Worm (Caenorhabditis elegans) whole organism, L4 larva: ENCODE results near the gene mdt-21.

Source experiments
- F10B5.3 ChIP-seq: sonication (generic microtip); optimal IDR thresholded peaks from 2 replicates; lab custom pipeline; 2016; ENCODE audit warnings: mild to moderate bottlenecking, missing genetic modification characterization, missing compliant biosample characterization
- F37D6.2 ChIP-seq: sonication (generic microtip); optimal IDR thresholded peaks from 2 replicates; lab custom pipeline; 2016; ENCODE audit warnings: mild to moderate bottlenecking, missing genetic modification characterization, missing compliant biosample characterization
- F44E2.7 ChIP-seq: fragments of 200-800 bp; sonication (Bioruptor generic); IDR thresholded peaks from 2 replicates; pipeline ENCODE4 v2.1.2; 2022; ENCODE audit warnings: missing genetic modification characterization, missing compliant biosample characterization
- Y105C5A.15 ChIP-seq: fragments of 200-800 bp; sonication (Bioruptor generic); IDR thresholded peaks from 2 replicates; pipeline ENCODE4 v1.3.6; 2022; ENCODE audit warnings: missing genetic modification characterization, missing compliant biosample characterization
- Y5F2A.4 ChIP-seq: fragments of 200-800 bp; sonication (Bioruptor generic); optimal IDR thresholded peaks from 2 replicates; lab custom pipeline; 2018; ENCODE audit warnings: mild to moderate bottlenecking, missing genetic modification characterization, missing compliant biosample characterization
- Y75B8A.6 ChIP-seq: fragments of 200-800 bp; sonication (Bioruptor generic); IDR thresholded peaks from 2 replicates; pipeline ENCODE4 v1.3.6; 2022; ENCODE audit warnings: missing genetic modification reagents, missing genetic modification characterization, missing compliant biosample characterization
- aly-2 ChIP-seq: sonication (generic microtip); optimal IDR thresholded peaks from 2 replicates; lab custom pipeline; 2018; ENCODE audit warnings: missing biosample characterization, missing genetic modification characterization
- ama-1 ChIP-seq: fragments of 150-350 bp; optimal IDR thresholded peaks from 2 replicates; lab custom pipeline; 2014; ENCODE audit warnings: inconsistent platforms, mixed read lengths
- ceh-82 ChIP-seq: sonication (generic microtip); optimal IDR thresholded peaks from 2 replicates; lab custom pipeline; 2017; ENCODE audit warnings: missing biosample characterization, missing genetic modification characterization
- ces-1 ChIP-seq: fragments of 150-350 bp; sonication (generic microtip); optimal IDR thresholded peaks from 4 replicates; lab custom pipeline; 2014; ENCODE audit warnings: missing biosample characterization, missing genetic modification reagents, missing genetic modification characterization
- daf-12 ChIP-seq: fragments of 150-350 bp; optimal IDR thresholded peaks from 2 replicates; lab custom pipeline; 2014; ENCODE audit warnings: missing biosample characterization, missing genetic modification reagents, missing genetic modification characterization
- daf-19 ChIP-seq: fragments of 200-800 bp; sonication (Bioruptor generic); conservative IDR thresholded peaks from 2 replicates; pipeline ENCODE4 v1.3.6; 2022; ENCODE audit warnings: missing genetic modification characterization, missing compliant biosample characterization
- daf-8 ChIP-seq: fragments of 200-800 bp; sonication (Bioruptor generic); IDR thresholded peaks from 2 replicates; pipeline ENCODE4 v1.3.6; 2022; ENCODE audit warnings: missing genetic modification characterization, missing compliant biosample characterization
- dmd-8 ChIP-seq: fragments of 200-800 bp; sonication (Bioruptor generic); IDR thresholded peaks from 2 replicates; pipeline ENCODE4 v1.3.6; 2022; ENCODE audit warnings: missing genetic modification characterization, missing compliant biosample characterization
- dmd-9 ChIP-seq: fragments of 200-800 bp; sonication (Bioruptor generic); IDR thresholded peaks from 2 replicates; pipeline ENCODE4 v1.3.6; 2022; ENCODE audit warnings: missing genetic modification reagents, missing genetic modification characterization, missing compliant biosample characterization
- dpl-1 ChIP-seq: fragments of 150-350 bp; optimal IDR thresholded peaks from 2 replicates; lab custom pipeline; 2014; ENCODE audit warnings: missing biosample characterization, missing genetic modification reagents, missing genetic modification characterization
- duxl-1 ChIP-seq: sonication (generic microtip); optimal IDR thresholded peaks from 2 replicates; lab custom pipeline; 2016; ENCODE audit warnings: mild to moderate bottlenecking, missing genetic modification characterization, moderate library complexity, missing compliant biosample characterization; ENCODE audit not compliant: poor library complexity
- dve-1 ChIP-seq: sonication (generic microtip); optimal IDR thresholded peaks from 2 replicates; lab custom pipeline; 2017; ENCODE audit warnings: antibody characterized with exemption, mild to moderate bottlenecking, missing genetic modification characterization, missing compliant biosample characterization; ENCODE audit not compliant: insufficient read depth
- fkh-10 ChIP-seq: fragments of 150-350 bp; optimal IDR thresholded peaks from 2 replicates; lab custom pipeline; 2014; ENCODE audit warnings: missing biosample characterization, missing genetic modification reagents, missing genetic modification characterization
- hlh-30 ChIP-seq: sonication (generic microtip); optimal IDR thresholded peaks from 2 replicates; lab custom pipeline; 2017; ENCODE audit warnings: antibody characterized with exemption, mild to moderate bottlenecking, missing genetic modification characterization, missing compliant biosample characterization; ENCODE audit not compliant: insufficient read depth
- lim-7 ChIP-seq: fragments of 200-800 bp; sonication (Bioruptor generic); IDR thresholded peaks from 2 replicates; pipeline ENCODE4 v1.3.6; 2022; ENCODE audit warnings: missing genetic modification characterization, missing compliant biosample characterization
- lin-1 ChIP-seq: fragments of 200-800 bp; sonication (Bioruptor generic); IDR thresholded peaks from 2 replicates; pipeline ENCODE4 v1.3.6; 2022; ENCODE audit warnings: missing genetic modification reagents, missing genetic modification characterization, missing compliant biosample characterization
- lin-38 ChIP-seq: fragments of 200-800 bp; sonication (Bioruptor generic); IDR thresholded peaks from 2 replicates; pipeline ENCODE4 v1.3.6; 2022; ENCODE audit warnings: missing genetic modification reagents, missing genetic modification characterization, missing compliant biosample characterization
- lir-3 ChIP-seq: sonication (generic microtip); optimal IDR thresholded peaks from 2 replicates; lab custom pipeline; 2016; ENCODE audit warnings: mild to moderate bottlenecking, missing genetic modification characterization, missing compliant biosample characterization
- lsy-2 ChIP-seq, 2 experiments: fragments of 150-350 bp in 1 of 2; sonication (generic microtip) in 1 of 2; optimal IDR thresholded peaks; 2 replicates each; lab custom pipeline; 2014 to 2017; ENCODE audit warnings: missing biosample characterization in 2 of 2, missing genetic modification characterization in 2 of 2
- madf-5 ChIP-seq, 2 experiments: fragments of 200-800 bp; sonication (Bioruptor generic); IDR thresholded peaks; 2 replicates each; pipeline ENCODE4 v1.3.6; 2022; ENCODE audit warnings: missing compliant biosample characterization in 2 of 2, missing genetic modification characterization in 2 of 2
- mdt-29 ChIP-seq: fragments of 200-800 bp; sonication (Bioruptor generic); IDR thresholded peaks from 2 replicates; pipeline ENCODE4 v1.3.6; 2022; ENCODE audit warnings: missing genetic modification reagents, missing genetic modification characterization, missing compliant biosample characterization
- mes-2 ChIP-seq: sonication (generic microtip); optimal IDR thresholded peaks from 2 replicates; lab custom pipeline; 2016; ENCODE audit warnings: missing genotype, mild to moderate bottlenecking, missing genetic modification characterization, missing compliant biosample characterization; ENCODE audit not compliant: poor library complexity, severe bottlenecking
- mxl-2 ChIP-seq: fragments of 200-800 bp; sonication (Bioruptor generic); conservative IDR thresholded peaks from 2 replicates; pipeline ENCODE4 v1.3.6; 2022; ENCODE audit warnings: missing genetic modification reagents, missing genetic modification characterization, missing compliant biosample characterization
- mxl-3 ChIP-seq: fragments of 200-800 bp; sonication (Bioruptor generic); optimal IDR thresholded peaks from 2 replicates; lab custom pipeline; 2018; ENCODE audit warnings: mild to moderate bottlenecking, missing genetic modification characterization, missing compliant biosample characterization
- nhr-10 ChIP-seq: fragments of 150-350 bp; optimal IDR thresholded peaks from 2 replicates; lab custom pipeline; 2014; ENCODE audit warnings: missing biosample characterization, missing genetic modification characterization
- nhr-102 ChIP-seq: sonication (generic microtip); optimal IDR thresholded peaks from 2 replicates; lab custom pipeline; 2016; ENCODE audit warnings: mild to moderate bottlenecking, missing genetic modification characterization, moderate library complexity, missing compliant biosample characterization
- nhr-11 ChIP-seq: fragments of 150-350 bp; optimal IDR thresholded peaks from 2 replicates; lab custom pipeline; 2014; ENCODE audit warnings: missing biosample characterization, missing genetic modification characterization
- nhr-25 ChIP-seq: sonication (generic microtip); optimal IDR thresholded peaks from 2 replicates; lab custom pipeline; 2017; ENCODE audit warnings: missing genetic modification characterization, mild to moderate bottlenecking, missing compliant biosample characterization, antibody characterized with exemption, moderate library complexity, borderline replicate concordance; ENCODE audit not compliant: insufficient read depth
- nhr-42 ChIP-seq: fragments of 200-800 bp; sonication (Bioruptor generic); IDR thresholded peaks from 2 replicates; pipeline ENCODE4 v1.3.6; 2022; ENCODE audit warnings: missing genetic modification characterization, missing compliant biosample characterization
- nhr-48 ChIP-seq: sonication (generic microtip); optimal IDR thresholded peaks from 2 replicates; lab custom pipeline; 2016; ENCODE audit warnings: mild to moderate bottlenecking, missing genetic modification characterization, missing compliant biosample characterization
- nhr-6 ChIP-seq: fragments of 150-350 bp; optimal IDR thresholded peaks from 2 replicates; lab custom pipeline; 2014; ENCODE audit warnings: missing biosample characterization, missing genetic modification characterization
- nhr-76 ChIP-seq: fragments of 150-350 bp; optimal IDR thresholded peaks from 2 replicates; lab custom pipeline; 2014; ENCODE audit warnings: missing biosample characterization, missing genetic modification characterization
- nhr-77 ChIP-seq: fragments of 150-350 bp; optimal IDR thresholded peaks from 2 replicates; lab custom pipeline; 2014; ENCODE audit warnings: missing biosample characterization, missing genetic modification characterization
- pha-4 ChIP-seq, 2 experiments: fragments of 150-350 bp in 1 of 2; fragments of 200-800 bp in 1 of 2; sonication (Bioruptor generic) in 1 of 2; IDR thresholded peaks in 1 of 2; optimal IDR thresholded peaks in 1 of 2; 2 replicates each; pipeline versions ENCODE4 v1.3.6 to Lab custom; 2014 to 2022; ENCODE audit warnings: missing genetic modification characterization in 2 of 2, missing genetic modification reagents in 2 of 2, missing biosample characterization in 1 of 2, missing compliant biosample characterization in 1 of 2
- saeg-2 ChIP-seq: fragments of 200-800 bp; sonication (Bioruptor generic); IDR thresholded peaks from 2 replicates; pipeline ENCODE4 v1.3.6; 2022; ENCODE audit warnings: missing genetic modification reagents, missing genetic modification characterization, missing compliant biosample characterization
- snpc-1.2 ChIP-seq: fragments of 200-800 bp; sonication (Bioruptor generic); IDR thresholded peaks from 2 replicates; pipeline ENCODE4 v1.3.6; 2022; ENCODE audit warnings: missing genetic modification reagents, missing genetic modification characterization, missing compliant biosample characterization
- tra-1 ChIP-seq: fragments of 200-800 bp; sonication (Bioruptor generic); IDR thresholded peaks from 2 replicates; pipeline ENCODE4 v1.3.6; 2022; ENCODE audit warnings: missing genetic modification reagents, missing genetic modification characterization, missing compliant biosample characterization
- unc-39 ChIP-seq: sonication (generic microtip); optimal IDR thresholded peaks from 2 replicates; lab custom pipeline; 2017; ENCODE audit warnings: missing biosample characterization, missing genetic modification characterization
- unc-62 ChIP-seq, 3 experiments: fragments of 150-350 bp in 1 of 3; sonication (generic microtip); optimal IDR thresholded peaks in 2 of 3; peaks in 1 of 3; 1 replicate in 1 of 3; 2 replicates in 2 of 3; lab custom pipeline; 2014 to 2017; ENCODE audit warnings: missing biosample characterization in 3 of 3, missing genetic modification characterization in 3 of 3, missing genetic modification reagents in 3 of 3, missing genotype in 1 of 3
- vab-7 ChIP-seq: fragments of 200-800 bp; sonication (Bioruptor generic); IDR thresholded peaks from 2 replicates; pipeline ENCODE4 v1.3.6; 2022; ENCODE audit warnings: missing genetic modification reagents, missing genetic modification characterization, missing compliant biosample characterization
- zfp-2 ChIP-seq: sonication (generic microtip); optimal IDR thresholded peaks from 2 replicates; lab custom pipeline; 2016; ENCODE audit warnings: mild to moderate bottlenecking, missing genetic modification characterization, missing compliant biosample characterization
- zfp-3 ChIP-seq: fragments of 200-800 bp; sonication (Bioruptor generic); conservative IDR thresholded peaks from 2 replicates; pipeline ENCODE4 v1.3.6; 2022; ENCODE audit warnings: missing genetic modification reagents, missing genetic modification characterization, missing compliant biosample characterization
- ztf-11 ChIP-seq: fragments of 150-350 bp; optimal IDR thresholded peaks from 2 replicates; lab custom pipeline; 2014; ENCODE audit warnings: missing biosample characterization, missing genetic modification characterization
- ztf-7 ChIP-seq: fragments of 150-350 bp; optimal IDR thresholded peaks from 2 replicates; lab custom pipeline; 2014; ENCODE audit warnings: missing biosample characterization, missing genetic modification characterization

Gene mdt-21

ce11 chrIII:11823260-11823659, 45.8 kb downstream of the mdt-21 start, which contains the start of gene C18D11.3 (continued):
- no peak for TF ChIP-seq nhr-76 (tag; lab: Kevin White, UChicago)
- TF ChIP-seq nhr-48 (tag; lab: Kevin White, UChicago): no peak
- TF ChIP-seq F37D6.2: peak; percentile 25
- TF ChIP-seq ceh-82 (tag; lab: Kevin White, UChicago): no peak
- no peak for TF ChIP-seq Y5F2A.4 (GFP tag; lab: Kevin White, UChicago)
- 0 out of 2 replicates have a peak, but pooled peaks have one; percentile 18 for TF ChIP-seq zfp-3
- peak; percentile 35 for TF ChIP-seq nhr-6 (tag; lab: Kevin White, UChicago)
- no peak for TF ChIP-seq daf-19 (GFP tag; lab: Robert Waterston, UW)
- peak; percentile 56 for TF ChIP-seq ztf-7
- peak; percentile 29 for TF ChIP-seq nhr-102 (tag; lab: Kevin White, UChicago)
- TF ChIP-seq lsy-2 (tag; optimal IDR thresholded peaks at IDR 0.05; lab: Kevin White, UChicago): peak; percentile 87 to 98
- no peak for TF ChIP-seq unc-39 (tag; lab: Kevin White, UChicago)
- no peak for TF ChIP-seq Y105C5A.15
- peak in 1 of 2 experiments; percentile 97 for TF ChIP-seq unc-62 (GFP tag; optimal IDR thresholded peaks at IDR 0.05 in 1 of 2; lab: Kevin White, UChicago)
- no peak for TF ChIP-seq unc-62 (tag; optimal IDR thresholded peaks at IDR 0.05; lab: Kevin White, UChicago)
- peak; percentile 86 for TF ChIP-seq nhr-77 (tag; lab: Kevin White, UChicago)
- no peak; the same call in 1 of the 2 replicates for TF ChIP-seq lim-7
- peak; percentile 13; the same call in 1 of the 2 replicates for TF ChIP-seq pha-4 (GFP tag; IDR thresholded peaks at IDR 0.05; lab: Robert Waterston, UW)
- TF ChIP-seq pha-4 (tag; optimal IDR thresholded peaks at IDR 0.05; lab: Kevin White, UChicago): peak; percentile 21
- TF ChIP-seq snpc-1.2 (GFP tag; lab: Robert Waterston, UW): no peak
- TF ChIP-seq dpl-1 (GFP tag; lab: Kevin White, UChicago): peak; percentile 77
- TF ChIP-seq ztf-11 (tag; lab: Kevin White, UChicago): no peak
- peak; percentile 86 for TF ChIP-seq mes-2 (tag; lab: Kevin White, UChicago)
- TF ChIP-seq mdt-29 (GFP tag; lab: Robert Waterston, UW): no peak
- peak; percentile 15 for TF ChIP-seq nhr-25 (tag; lab: Kevin White, UChicago)
- no peak for TF ChIP-seq ces-1 (GFP tag; lab: Kevin White, UChicago)
- TF ChIP-seq nhr-42: 0 out of 2 replicates have a peak, but pooled peaks have one; percentile 19
- peak; percentile 83 for TF ChIP-seq lin-38
- no peak for TF ChIP-seq nhr-10 (tag; lab: Kevin White, UChicago)
- TF ChIP-seq daf-12: no peak
- TF ChIP-seq F10B5.3: no peak
- TF ChIP-seq F44E2.7 (GFP tag; lab: Robert Waterston, UW): no peak
- TF ChIP-seq lir-3 (tag; lab: Kevin White, UChicago): no peak
- 0 out of 2 replicates have a peak, but pooled peaks have one; percentile 48 for TF ChIP-seq dmd-9 (GFP tag; lab: Robert Waterston, UW)
- TF ChIP-seq lin-1 (GFP tag; lab: Robert Waterston, UW): no peak
- TF ChIP-seq mxl-3 (GFP tag; lab: Kevin White, UChicago): peak; percentile 98
- TF ChIP-seq madf-5 (GFP tag; IDR thresholded peaks at IDR 0.05; lab: Robert Waterston, UW): 0 out of 4 replicates have a peak, but pooled peaks of 1 of the 2 experiments have one; percentile 8
- no peak for TF ChIP-seq duxl-1 (tag; lab: Kevin White, UChicago)
- no peak for TF ChIP-seq dmd-8 (GFP tag; lab: Robert Waterston, UW)
- TF ChIP-seq tra-1 (GFP tag; lab: Robert Waterston, UW): peak; percentile 55; the same call in 1 of the 2 replicates
- no peak for TF ChIP-seq saeg-2
- no peak for TF ChIP-seq mxl-2 (GFP tag; lab: Robert Waterston, UW)
- peak; percentile 69 for TF ChIP-seq vab-7 (GFP tag; lab: Robert Waterston, UW)
- TF ChIP-seq hlh-30: peak; percentile 99
- no peak for TF ChIP-seq Y75B8A.6 (GFP tag; lab: Robert Waterston, UW)
- no peak for TF ChIP-seq daf-8 (GFP tag; lab: Robert Waterston, UW)
- no peak for TF ChIP-seq aly-2 (tag; lab: Kevin White, UChicago)
- TF ChIP-seq dve-1 (tag; lab: Kevin White, UChicago): peak; percentile 88
- TF ChIP-seq fkh-10 (GFP tag; lab: Kevin White, UChicago): peak; percentile 27
- TF ChIP-seq nhr-11 (tag; lab: Kevin White, UChicago): peak; percentile 83
- TF ChIP-seq zfp-2: no peak
- peak; percentile 20 for TF ChIP-seq ama-1 (lab: Kevin White, UChicago)
